Fruit fly (Drosophila melanogaster): ENCODE measurements around the gene flr.

flr gene

DNA sequence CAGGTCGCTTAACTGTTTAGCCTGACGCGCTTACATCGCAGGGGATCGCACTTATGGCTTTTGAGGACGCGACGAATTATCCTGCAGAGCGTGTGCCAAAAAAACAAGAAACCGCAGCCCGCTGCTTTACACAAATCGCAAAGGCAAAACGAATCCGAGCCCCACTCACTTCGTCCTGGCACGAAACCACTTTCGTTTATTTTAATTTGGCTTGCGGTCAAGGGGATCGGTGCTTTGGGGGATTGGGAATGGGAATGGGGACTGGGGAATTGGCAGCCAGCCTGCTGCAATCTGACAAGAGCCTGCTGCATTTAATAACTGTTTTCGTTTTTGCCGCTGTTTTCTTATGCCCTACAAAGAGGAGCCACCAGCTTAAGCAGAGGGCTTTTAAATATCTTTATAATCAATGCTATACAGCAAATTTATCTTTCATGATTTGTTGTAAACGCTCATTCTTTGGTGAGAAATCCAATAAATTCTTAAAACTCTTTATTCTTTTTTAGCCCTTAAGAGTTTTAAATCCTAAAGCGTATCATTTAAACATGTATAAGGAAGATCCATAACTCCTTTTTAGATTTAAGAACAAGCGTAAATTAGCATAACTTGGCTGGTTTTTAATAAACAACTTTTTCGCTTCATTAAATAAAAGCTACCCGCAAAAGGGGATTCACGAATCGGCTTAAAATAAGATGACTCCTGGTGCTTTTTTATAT, 2.7 kb upstream of the flr start:
- TF ChIP-seq CG9948 (tag; optimal IDR thresholded peaks at IDR 0.05) (peak; percentile 5), CG12605 (GFP tag; IDR thresholded peaks at IDR 0.05) (no peak), CG15710 (tag; optimal IDR thresholded peaks at IDR 0.05) (peak; percentile 52), CG10348 (GFP tag; IDR thresholded peaks at IDR 0.05) (no peak), CG34367 (tag; optimal IDR thresholded peaks at IDR 0.05) (peak; percentile 4), CG8301 (tag; optimal IDR thresholded peaks at IDR 0.05) (no peak), Pif1B (GFP tag; optimal IDR thresholded peaks at IDR 0.05) (peak; percentile 11), CG8159 (tag; optimal IDR thresholded peaks at IDR 0.05) (peak; percentile 66), CG17806 (tag; optimal IDR thresholded peaks at IDR 0.05) (peak; percentile 7), Snoo (tag; optimal IDR thresholded peaks at IDR 0.05) (peak; percentile 51), CG13204 (GFP tag; optimal IDR thresholded peaks at IDR 0.05) (no peak)

DNA sequence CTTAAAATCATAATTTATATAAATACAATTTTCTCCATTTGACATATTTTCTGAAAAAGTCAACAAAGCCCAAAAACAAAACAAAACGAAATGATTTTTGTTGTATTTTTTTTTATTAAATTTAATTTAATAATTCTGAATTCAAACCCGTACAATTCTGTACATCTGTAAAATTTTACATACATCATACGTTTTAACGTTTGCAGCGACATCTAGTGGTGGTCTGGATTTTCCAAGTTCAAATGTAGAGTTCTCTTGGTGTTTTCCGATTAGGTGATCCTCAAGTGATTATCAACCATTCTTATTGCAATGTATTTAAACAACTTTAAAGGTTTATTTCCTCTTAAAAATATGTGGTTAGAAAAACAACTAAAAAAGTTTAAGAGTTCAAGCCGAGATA, 1.6 kb upstream of the flr start:
- no peak for TF ChIP-seq CG13204 (GFP tag; optimal IDR thresholded peaks at IDR 0.05)
- TF ChIP-seq Pif1B (GFP tag; optimal IDR thresholded peaks at IDR 0.05) = no peak
- peak; percentile 25 for TF ChIP-seq EcR (GFP tag; optimal IDR thresholded peaks at IDR 0.05)
- peak; percentile 93 for TF ChIP-seq D1 (tag; optimal IDR thresholded peaks at IDR 0.05)

DNA sequence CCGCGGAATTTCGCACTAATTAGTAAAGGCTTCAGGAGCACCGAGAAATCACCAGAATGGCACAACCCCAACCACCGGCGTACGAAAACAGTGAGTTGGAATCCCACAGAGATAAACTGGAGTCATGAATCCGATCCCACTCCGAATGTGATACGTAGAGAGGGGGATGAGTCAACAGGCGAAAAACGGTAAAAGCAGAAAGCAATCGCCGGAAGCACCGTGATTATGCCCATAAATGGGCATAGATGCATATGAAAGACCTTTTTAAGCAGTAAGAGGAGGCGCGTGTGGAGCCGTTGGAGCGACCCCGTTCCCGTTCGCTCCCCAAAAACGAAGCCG, 212 bp downstream of the flr start:
- TF ChIP-seq CG15710 (tag; optimal IDR thresholded peaks at IDR 0.05) = no peak
- no peak for TF ChIP-seq CG9948 (tag; optimal IDR thresholded peaks at IDR 0.05)
- no peak for TF ChIP-seq CG13204 (GFP tag; optimal IDR thresholded peaks at IDR 0.05)
- no peak for TF ChIP-seq CG14655 (GFP tag; optimal IDR thresholded peaks at IDR 0.05)
- no peak for TF ChIP-seq fd96Ca (GFP tag; IDR thresholded peaks at IDR 0.05)
- TF ChIP-seq CG10348 (GFP tag; IDR thresholded peaks at IDR 0.05) = no peak

DNA sequence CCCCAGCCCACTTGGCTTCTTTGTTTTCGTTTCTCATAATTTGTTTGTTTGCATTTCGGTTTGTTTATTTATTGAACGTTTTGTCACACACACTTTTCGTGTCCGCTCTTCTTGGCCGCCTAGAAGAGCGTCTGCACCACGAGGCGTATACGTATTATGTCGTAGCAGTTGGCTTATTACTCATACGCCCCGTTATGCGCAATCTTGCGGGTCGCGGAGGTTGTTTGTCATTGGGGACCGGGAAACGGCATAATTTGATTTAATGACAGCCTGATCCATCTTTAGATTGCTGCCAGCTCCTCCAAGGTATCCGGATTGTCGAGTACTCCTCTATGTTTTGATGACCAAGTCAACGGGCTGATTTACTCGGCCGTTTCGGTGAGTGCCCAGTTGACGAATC, 7.6 kb downstream of the flr start:
- TF ChIP-seq CG10348 (GFP tag; IDR thresholded peaks at IDR 0.05) (no peak), CG34367 (tag; optimal IDR thresholded peaks at IDR 0.05) (no peak)

DNA sequence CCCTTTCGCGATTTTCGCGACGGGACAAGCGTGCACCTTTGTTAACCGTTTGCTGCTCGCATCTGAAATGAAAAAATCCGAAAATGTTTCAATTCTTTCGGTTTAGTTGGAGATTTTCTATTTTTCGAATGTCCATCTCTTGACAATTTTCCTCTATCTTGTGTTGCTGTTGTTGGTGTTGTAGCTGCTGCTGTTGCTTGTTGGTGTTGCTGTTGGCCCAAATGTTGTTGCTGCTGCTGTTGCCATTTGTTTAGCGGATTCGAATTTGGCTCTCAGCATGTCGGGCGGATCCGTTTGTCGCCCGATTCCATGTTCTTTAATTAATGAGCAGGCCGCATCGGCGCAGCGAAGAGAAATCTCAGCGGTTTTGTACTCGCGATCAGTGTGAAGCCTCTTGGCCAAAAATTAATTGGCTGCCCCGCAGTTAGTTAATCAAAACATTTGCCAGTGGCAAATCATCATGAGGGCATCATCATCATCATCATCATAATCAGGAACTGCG, 9.7 kb downstream of the flr start, which contains the start of gene CG32121:
TSS of gene CG32121 (minus strand) at position 51 of the 502 bp plus-strand sequence.
- no peak for TF ChIP-seq rn (GFP tag; IDR thresholded peaks at IDR 0.05)

DNA sequence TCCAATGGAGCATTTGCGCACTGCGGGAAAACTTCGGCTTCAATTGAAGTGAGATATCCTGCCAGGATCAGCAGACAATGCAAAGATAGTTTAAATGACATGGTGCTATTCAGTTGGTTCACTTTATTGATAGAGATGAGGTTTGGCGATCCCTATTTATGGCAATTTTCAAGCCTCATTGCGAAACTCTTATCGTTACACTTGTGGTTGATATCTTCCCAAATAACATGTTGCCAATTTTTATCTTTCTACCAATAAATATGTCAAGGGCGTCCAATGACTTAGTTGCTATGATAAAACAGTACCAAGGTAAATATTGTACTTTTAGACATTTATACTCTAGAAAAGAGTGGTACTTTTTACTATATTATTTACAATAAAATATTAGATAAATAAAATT, 11.4 kb downstream of the flr start, which contains the start of gene CG33263:
TSS of gene CG33263 (minus strand) at position 101 of the 400 bp plus-strand sequence.
- TF ChIP-seq gl (tag; optimal IDR thresholded peaks at IDR 0.05) (no peak), CG9948 (tag; optimal IDR thresholded peaks at IDR 0.05) (no peak), CG4496 (GFP tag; IDR thresholded peaks at IDR 0.05) (no peak), CG10348 (GFP tag; IDR thresholded peaks at IDR 0.05) (no peak), CG15710 (tag; optimal IDR thresholded peaks at IDR 0.05) (no peak)

DNA sequence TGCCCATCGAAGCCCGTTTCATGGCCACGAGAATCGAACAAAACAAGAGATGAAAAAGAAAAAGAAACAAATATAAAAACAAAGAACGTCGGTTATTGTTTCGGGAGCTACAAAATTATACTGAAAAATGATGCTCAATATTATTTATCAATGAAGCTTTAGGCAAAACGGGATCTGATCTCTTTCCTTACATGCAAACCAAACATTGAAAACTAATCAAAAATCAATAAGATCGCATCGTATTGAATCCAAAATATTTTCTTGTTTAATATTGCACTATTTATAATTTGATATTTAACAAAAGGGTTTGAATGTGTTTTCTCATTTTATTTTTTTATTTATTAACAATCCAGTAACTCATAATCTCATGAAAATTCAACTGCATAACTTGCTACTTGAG, 12.9 kb downstream of the flr start, which contains the start of gene CG14106:
TSS of gene CG14106 (minus strand) at position 101 of the 400 bp plus-strand sequence.
- no peak for TF ChIP-seq Snoo (tag; optimal IDR thresholded peaks at IDR 0.05)
- no peak for TF ChIP-seq CG17806 (tag; optimal IDR thresholded peaks at IDR 0.05)
- no peak for TF ChIP-seq Pif1B (GFP tag; optimal IDR thresholded peaks at IDR 0.05)
- no peak for TF ChIP-seq CG4496 (GFP tag; IDR thresholded peaks at IDR 0.05)
- TF ChIP-seq rn (GFP tag; IDR thresholded peaks at IDR 0.05) = no peak
- no peak for TF ChIP-seq Ets98B (GFP tag; IDR thresholded peaks at IDR 0.05)
- no peak for TF ChIP-seq CG34367 (tag; optimal IDR thresholded peaks at IDR 0.05)

DNA sequence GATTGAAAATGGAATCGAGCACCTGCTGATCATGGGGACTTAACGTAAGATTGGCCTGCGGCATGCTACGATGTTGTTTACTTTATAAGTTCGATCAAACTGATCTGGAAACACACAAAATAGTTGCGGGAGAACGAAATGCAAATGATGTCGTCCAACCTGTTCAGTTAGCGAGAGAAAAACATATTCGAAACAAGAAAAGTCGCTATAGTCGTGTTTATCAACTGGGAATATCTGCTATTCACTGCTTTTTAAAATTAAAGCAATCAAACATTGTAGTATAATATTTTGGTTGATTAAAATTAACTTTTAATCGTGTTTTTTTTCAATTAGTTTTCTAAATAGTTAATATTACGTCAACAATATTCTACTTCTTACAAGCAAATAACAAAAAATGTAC, 13.9 kb downstream of the flr start, which contains the start of gene CG14105:
TSS of gene CG14105 (minus strand) at position 101 of the 400 bp plus-strand sequence.
- TF ChIP-seq CG8159 (tag; optimal IDR thresholded peaks at IDR 0.05) (no peak), Snoo (tag; optimal IDR thresholded peaks at IDR 0.05) (no peak), rn (GFP tag; IDR thresholded peaks at IDR 0.05) (no peak), CG9948 (tag; optimal IDR thresholded peaks at IDR 0.05) (no peak), CG14655 (GFP tag; optimal IDR thresholded peaks at IDR 0.05) (no peak), fd96Ca (GFP tag; IDR thresholded peaks at IDR 0.05) (no peak), CG32121 (GFP tag; IDR thresholded peaks at IDR 0.05) (no peak), Ets98B (GFP tag; IDR thresholded peaks at IDR 0.05) (no peak), gl (tag; optimal IDR thresholded peaks at IDR 0.05) (no peak), CG4496 (GFP tag; IDR thresholded peaks at IDR 0.05) (no peak), CG34367 (tag; optimal IDR thresholded peaks at IDR 0.05) (no peak), CG15710 (tag; optimal IDR thresholded peaks at IDR 0.05) (no peak), CG17806 (tag; optimal IDR thresholded peaks at IDR 0.05) (no peak), CG12605 (GFP tag; IDR thresholded peaks at IDR 0.05) (no peak), Pif1A (GFP tag; optimal IDR thresholded peaks at IDR 0.05) (no peak), CG10348 (GFP tag; IDR thresholded peaks at IDR 0.05) (no peak)

Data from whole organism, pupa.